Comparison of ENCODE assay signal across 5 worm cellular contexts in genomic region chrII:1116521-1116920, ce11.
TF ChIP-seq lines count a peak whose summit lies in the region.

No protein-coding gene starts in this region.

TF ChIP-seq in whole organism, L1 larva, 84 proteins besides CTCF, POLR2A, EP300 and RAD21:
- TF ChIP-seq F16B12.6 (tag; optimal IDR thresholded peaks at IDR 0.05; lab: Kevin White, UChicago) (no peak), snpc-4 (tag; optimal IDR thresholded peaks at IDR 0.05; lab: Kevin White, UChicago) (peak; percentile 81)

TF ChIP-seq in whole organism, L2 larva, 48 proteins besides CTCF, POLR2A, EP300 and RAD21:
- no peak for TF ChIP-seq mbf-1 (tag; optimal IDR thresholded peaks at IDR 0.05; lab: Kevin White, UChicago)
- peak; percentile 47 for TF ChIP-seq snpc-4 (tag; optimal IDR thresholded peaks at IDR 0.05; lab: Kevin White, UChicago)

TF ChIP-seq in whole organism, L3 larva, 47 proteins besides CTCF, POLR2A, EP300 and RAD21:
- TF ChIP-seq snpc-4 (tag; optimal IDR thresholded peaks at IDR 0.05; lab: Kevin White, UChicago) = peak; percentile 9
- no peak for TF ChIP-seq nhr-43 (tag; optimal IDR thresholded peaks at IDR 0.05; lab: Kevin White, UChicago; ENCODE audit: poor library complexity, severe bottlenecking)

TF ChIP-seq in whole organism, L4 larva, 104 proteins besides CTCF, POLR2A, EP300 and RAD21:
- peak; percentile 56 for TF ChIP-seq aha-1 (tag; lab: Kevin White, UChicago)
- TF ChIP-seq nhr-102 (tag; optimal IDR thresholded peaks at IDR 0.05; lab: Kevin White, UChicago) = no peak

TF ChIP-seq in whole organism, young adult, 124 proteins besides CTCF, POLR2A, EP300 and RAD21:
- TF ChIP-seq F39B2.1 (GFP tag; IDR thresholded peaks at IDR 0.05; lab: Robert Waterston, UW) = 0 out of 2 replicates have a peak, but pooled peaks have one; percentile 27
- no peak for TF ChIP-seq hmg-20 (GFP tag; IDR thresholded peaks at IDR 0.05; lab: Robert Waterston, UW)
- no peak for TF ChIP-seq lin-26 (GFP tag; IDR thresholded peaks at IDR 0.05; lab: Robert Waterston, UW)
- TF ChIP-seq snpc-4 (GFP tag; optimal IDR thresholded peaks at IDR 0.05; lab: Kevin White, UChicago) = peak; percentile 52
- TF ChIP-seq snpc-4 (tag; optimal IDR thresholded peaks at IDR 0.05; lab: Kevin White, UChicago) = peak in 3 of 4 experiments; percentile 22 to 90 (median 87)
- TF ChIP-seq sdz-38 (tag; optimal IDR thresholded peaks at IDR 0.05; lab: Kevin White, UChicago) = no peak
- no peak for TF ChIP-seq Y53F4B.3 (GFP tag; IDR thresholded peaks at IDR 0.05; lab: Robert Waterston, UW)
- TF ChIP-seq snpc-1.1 (tag; optimal IDR thresholded peaks at IDR 0.05; lab: Kevin White, UChicago; ENCODE audit: insufficient read depth) = peak; percentile 76
